Fruit fly (Drosophila melanogaster) whole organism, pupa: ENCODE results near the gene CG33947.

Experiments used
- CG17806 ChIP-seq: fragments of 200-800 bp; sonication (Bioruptor generic); optimal IDR thresholded peaks from 2 replicates; lab custom pipeline; 2018; ENCODE audit warnings: missing biosample characterization, mild to moderate bottlenecking, missing genetic modification characterization, moderate library complexity
- CG34367 ChIP-seq: fragments of 200-800 bp; sonication (Bioruptor generic); optimal IDR thresholded peaks from 2 replicates; lab custom pipeline; 2018; ENCODE audit warnings: missing biosample characterization, mild to moderate bottlenecking, missing genetic modification characterization
- EcR ChIP-seq: fragments of 200-800 bp; sonication (Bioruptor generic); optimal IDR thresholded peaks from 3 replicates; lab custom pipeline; 2019; ENCODE audit warnings: missing biosample characterization, missing genetic modification characterization, mild to moderate bottlenecking, moderate library complexity, missing genetic modification reagents

DNA sequence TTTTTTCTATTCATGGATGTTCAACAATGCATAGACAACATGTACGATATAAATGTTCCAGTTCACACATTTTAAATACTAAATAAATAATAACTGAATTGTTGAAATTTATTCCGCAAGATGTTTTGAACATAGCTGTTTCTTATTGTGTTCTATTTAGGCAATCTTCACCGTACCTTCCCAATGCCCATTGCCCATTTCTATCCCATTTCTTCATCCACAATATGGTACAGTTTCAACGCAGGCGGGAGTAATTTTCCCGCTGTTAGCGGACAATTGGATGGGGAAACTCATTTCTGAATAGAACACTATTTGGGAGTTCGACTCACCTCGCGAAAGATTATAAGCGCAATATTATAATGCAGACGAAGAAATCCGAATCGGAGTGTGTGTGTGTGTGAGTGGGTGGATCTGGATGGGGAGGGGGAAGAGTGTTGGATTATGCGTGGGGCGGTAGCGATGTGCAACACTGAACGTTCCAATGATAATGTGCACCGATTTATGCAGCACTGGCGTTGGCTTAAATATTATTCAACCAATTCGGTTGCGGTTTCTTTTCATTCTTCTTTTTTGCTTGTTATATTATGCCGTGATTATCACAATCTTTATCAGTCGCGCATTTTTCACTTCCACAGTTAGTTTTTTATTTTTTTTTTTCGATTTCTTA is 4.2 kb upstream of the CG33947 start:
- TF ChIP-seq CG34367 (tag; lab: Kevin White, UChicago) (no peak), EcR (no peak), CG17806 (no peak)
